Fruit fly (Drosophila melanogaster): Measurements from ENCODE around the gene CG15258.

DNA sequence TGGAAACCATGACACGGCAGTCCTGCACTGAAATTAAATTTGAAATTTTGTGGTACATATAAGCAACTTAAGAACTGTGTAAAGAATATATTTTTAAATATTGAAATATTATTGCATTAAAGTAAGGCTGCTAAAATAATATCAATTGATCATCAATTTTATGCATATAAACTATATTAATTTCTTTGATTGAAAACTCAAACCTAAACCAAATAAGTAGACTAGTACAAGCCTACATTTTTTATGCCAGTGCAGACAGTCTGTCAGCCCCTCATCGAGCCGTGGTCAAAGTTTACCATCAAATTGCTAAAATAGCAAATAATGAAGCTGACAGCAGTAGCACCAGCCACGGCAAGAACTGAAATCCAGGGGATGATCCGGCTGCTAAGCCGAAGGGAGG is 8.6 kb upstream of the CG15258 start:
- TF ChIP-seq psq (optimal IDR thresholded peaks at IDR 0.05): no peak
- TF ChIP-seq h (optimal IDR thresholded peaks at IDR 0.05): no peak
- TF ChIP-seq Myc (optimal IDR thresholded peaks at IDR 0.05): no peak
- no peak for TF ChIP-seq ttk (optimal IDR thresholded peaks at IDR 0.05)
- TF ChIP-seq insv (optimal IDR thresholded peaks at IDR 0.05): no peak

All from Kc167 (cell line).